Worm (Caenorhabditis elegans): ENCODE measurements around the gene C42C1.9.
"Not testable (repeated sequence)": the region's sequence is repeated elsewhere in the genome, so short reads cannot be mapped to it uniquely, and the experiment has no call there.

Gene C42C1.9

ce11 chrIV:12326932-12327331 is 37.7 kb downstream of the C42C1.9 start, which contains the start of gene F19B6.3:
Gene F19B6.3 (plus strand): TSS chrIV:12327232.
- TF ChIP-seq aly-1 (tag; optimal IDR thresholded peaks at IDR 0.05); F13C5.2 (tag; optimal IDR thresholded peaks at IDR 0.05); flt-1 (GFP tag; IDR thresholded peaks at IDR 0.05): not testable (repeated sequence)

- TF ChIP-seq hmg-4 (GFP tag; optimal IDR thresholded peaks at IDR 0.05) (no peak), ceh-36 (tag; optimal IDR thresholded peaks at IDR 0.05) (no peak), ceh-13 (GFP tag; optimal IDR thresholded peaks at IDR 0.05) (no peak), tbx-11 (GFP tag; IDR thresholded peaks at IDR 0.05) (no peak), hnd-1 (tag; optimal IDR thresholded peaks at IDR 0.05) (no peak), flt-1 (GFP tag; IDR thresholded peaks at IDR 0.05) (no peak), tra-4 (tag; optimal IDR thresholded peaks at IDR 0.05) (no peak), pes-1 (GFP tag; IDR thresholded peaks at IDR 0.05) (no peak), ets-7 (tag; optimal IDR thresholded peaks at IDR 0.05) (no peak), tbx-37 (GFP tag; conservative IDR thresholded peaks at IDR 0.05) (no peak), scrt-1 (GFP tag; IDR thresholded peaks at IDR 0.05) (no peak), B0310.2 (tag; optimal IDR thresholded peaks at IDR 0.05) (no peak)
Observed at ce11 chrIV:12330840-12331359, 41.7 kb downstream of the C42C1.9 start, which contains the start of gene ufd-1. Gene ufd-1 (minus strand): TSS chrIV:12330890.

ce11 chrIV:12334142-12334541 is 44.9 kb downstream of the C42C1.9 start:
- TF ChIP-seq F13C5.2 (tag; optimal IDR thresholded peaks at IDR 0.05) (no peak), hmg-4 (GFP tag; optimal IDR thresholded peaks at IDR 0.05) (no peak), ceh-13 (GFP tag; optimal IDR thresholded peaks at IDR 0.05) (no peak)

- no peak for TF ChIP-seq B0310.2 (tag; optimal IDR thresholded peaks at IDR 0.05)
- TF ChIP-seq ama-1 (optimal IDR thresholded peaks at IDR 0.05): no peak
- TF ChIP-seq tbx-11 (GFP tag; IDR thresholded peaks at IDR 0.05): no peak
- no peak for TF ChIP-seq tra-4 (tag; optimal IDR thresholded peaks at IDR 0.05)
- TF ChIP-seq hmg-4 (GFP tag; optimal IDR thresholded peaks at IDR 0.05): no peak
- TF ChIP-seq hmbx-1 (tag; optimal IDR thresholded peaks at IDR 0.05): no peak
- TF ChIP-seq ets-7 (tag; optimal IDR thresholded peaks at IDR 0.05): no peak
- TF ChIP-seq hnd-1 (tag; optimal IDR thresholded peaks at IDR 0.05): no peak
- no peak for TF ChIP-seq aly-1 (tag; optimal IDR thresholded peaks at IDR 0.05)
- no peak for TF ChIP-seq ceh-36 (tag; optimal IDR thresholded peaks at IDR 0.05)
Observed at ce11 chrIV:12334708-12335107, 45.5 kb downstream of the C42C1.9 start.

- TF ChIP-seq tra-4 (tag; optimal IDR thresholded peaks at IDR 0.05): no peak
- TF ChIP-seq hnd-1 (tag; optimal IDR thresholded peaks at IDR 0.05): no peak
- no peak for TF ChIP-seq hmbx-1 (tag; optimal IDR thresholded peaks at IDR 0.05)
- TF ChIP-seq ceh-36 (tag; optimal IDR thresholded peaks at IDR 0.05): no peak
- TF ChIP-seq pes-1 (GFP tag; IDR thresholded peaks at IDR 0.05): no peak
- no peak for TF ChIP-seq aly-1 (tag; optimal IDR thresholded peaks at IDR 0.05)
- TF ChIP-seq flt-1 (GFP tag; IDR thresholded peaks at IDR 0.05): no peak
Observed at ce11 chrIV:12335248-12335647, 46.0 kb downstream of the C42C1.9 start.

ce11 chrIV:12335798-12336197 is 46.5 kb downstream of the C42C1.9 start, which contains the start of gene F19B6.1:
Gene F19B6.1 (minus strand): TSS chrIV:12336075.
- TF ChIP-seq hmg-4 (GFP tag; optimal IDR thresholded peaks at IDR 0.05) (no peak), scrt-1 (GFP tag; IDR thresholded peaks at IDR 0.05) (no peak), aly-1 (tag; optimal IDR thresholded peaks at IDR 0.05) (no peak), pes-1 (GFP tag; IDR thresholded peaks at IDR 0.05) (no peak), hnd-1 (tag; optimal IDR thresholded peaks at IDR 0.05) (no peak), B0310.2 (tag; optimal IDR thresholded peaks at IDR 0.05) (no peak), F13C5.2 (tag; optimal IDR thresholded peaks at IDR 0.05) (no peak), hmbx-1 (tag; optimal IDR thresholded peaks at IDR 0.05) (no peak), ama-1 (optimal IDR thresholded peaks at IDR 0.05) (no peak), tbx-11 (GFP tag; IDR thresholded peaks at IDR 0.05) (no peak)

ce11 chrIV:12336893-12337627 is 47.8 kb downstream of the C42C1.9 start, which contains the start of the genes F19B6.10 and wht-5:
Gene F19B6.10 (plus strand): TSS chrIV:12337193.
Gene wht-5 (plus strand): TSS chrIV:12337577.
- TF ChIP-seq ceh-36 (tag; optimal IDR thresholded peaks at IDR 0.05) (no peak), tra-4 (tag; optimal IDR thresholded peaks at IDR 0.05) (no peak), hmbx-1 (tag; optimal IDR thresholded peaks at IDR 0.05) (no peak), tbx-37 (GFP tag; conservative IDR thresholded peaks at IDR 0.05) (no peak), aly-1 (tag; optimal IDR thresholded peaks at IDR 0.05) (no peak), F13C5.2 (tag; optimal IDR thresholded peaks at IDR 0.05) (no peak), ceh-13 (GFP tag; optimal IDR thresholded peaks at IDR 0.05) (no peak), sea-1 (GFP tag; conservative IDR thresholded peaks at IDR 0.05) (no peak), pes-1 (GFP tag; IDR thresholded peaks at IDR 0.05) (no peak), B0310.2 (tag; optimal IDR thresholded peaks at IDR 0.05) (no peak), ama-1 (optimal IDR thresholded peaks at IDR 0.05) (no peak), scrt-1 (GFP tag; IDR thresholded peaks at IDR 0.05) (no peak), ets-7 (tag; optimal IDR thresholded peaks at IDR 0.05) (no peak), hmg-4 (GFP tag; optimal IDR thresholded peaks at IDR 0.05) (no peak), tbx-11 (GFP tag; IDR thresholded peaks at IDR 0.05) (no peak), hnd-1 (tag; optimal IDR thresholded peaks at IDR 0.05) (no peak), flt-1 (GFP tag; IDR thresholded peaks at IDR 0.05) (no peak)
